Worm (Caenorhabditis elegans) whole organism, L2 larva: ENCODE measurements around the gene egl-15.

Experiments used
- C34F6.9 ChIP-seq: fragments of 150-350 bp; optimal IDR thresholded peaks from 2 replicates; lab custom pipeline; 2014; ENCODE audit warnings: missing biosample characterization, missing genetic modification characterization
- F13H6.1 ChIP-seq: sonication (generic microtip); optimal IDR thresholded peaks from 2 replicates; lab custom pipeline; 2016; ENCODE audit warnings: missing genetic modification characterization, missing compliant biosample characterization
- Y55F3AM.14 ChIP-seq: fragments of 200-800 bp; sonication (Bioruptor generic); optimal IDR thresholded peaks from 2 replicates; lab custom pipeline; 2018; ENCODE audit warnings: mild to moderate bottlenecking, missing genetic modification characterization, missing compliant biosample characterization
- alr-1 ChIP-seq: fragments of 150-350 bp; optimal IDR thresholded peaks from 2 replicates; lab custom pipeline; 2014; ENCODE audit warnings: missing biosample characterization, missing genetic modification characterization
- aly-2 ChIP-seq: fragments of 150-350 bp; optimal IDR thresholded peaks from 2 replicates; lab custom pipeline; 2014; ENCODE audit warnings: missing biosample characterization, missing genetic modification characterization
- blmp-1 ChIP-seq: sonication (generic microtip); optimal IDR thresholded peaks from 2 replicates; lab custom pipeline; 2017; ENCODE audit warnings: missing genetic modification characterization, mild to moderate bottlenecking, missing compliant biosample characterization, antibody characterized with exemption, moderate library complexity; ENCODE audit not compliant: insufficient read depth
- ceh-16 ChIP-seq: fragments of 150-350 bp; optimal IDR thresholded peaks from 2 replicates; lab custom pipeline; 2014; ENCODE audit warnings: missing biosample characterization, missing genetic modification characterization
- ceh-82 ChIP-seq: fragments of 150-350 bp; optimal IDR thresholded peaks from 2 replicates; lab custom pipeline; 2014; ENCODE audit warnings: missing biosample characterization, missing genetic modification characterization
- crh-2 ChIP-seq: sonication (generic microtip); optimal IDR thresholded peaks from 2 replicates; lab custom pipeline; 2017; ENCODE audit warnings: missing biosample characterization, missing genetic modification characterization
- dmd-4 ChIP-seq: sonication (generic microtip); optimal IDR thresholded peaks from 2 replicates; lab custom pipeline; 2017; ENCODE audit warnings: missing biosample characterization, missing genetic modification characterization
- elt-1 ChIP-seq: fragments of 150-350 bp; optimal IDR thresholded peaks from 2 replicates; lab custom pipeline; 2014; ENCODE audit warnings: missing biosample characterization, missing genetic modification characterization
- elt-3 ChIP-seq: sonication (generic microtip); optimal IDR thresholded peaks from 2 replicates; lab custom pipeline; 2017; ENCODE audit warnings: missing biosample characterization, missing genetic modification characterization
- fos-1 ChIP-seq: fragments of 150-350 bp; optimal IDR thresholded peaks from 2 replicates; lab custom pipeline; 2014; ENCODE audit warnings: missing biosample characterization, missing genetic modification characterization
- gmeb-1 ChIP-seq: fragments of 150-350 bp; optimal IDR thresholded peaks from 2 replicates; lab custom pipeline; 2014; ENCODE audit warnings: missing biosample characterization, missing genetic modification characterization
- lin-11 ChIP-seq: fragments of 150-350 bp; sonication (generic microtip); optimal IDR thresholded peaks from 2 replicates; lab custom pipeline; 2014; ENCODE audit warnings: missing biosample characterization, missing genetic modification characterization, inconsistent platforms, mixed read lengths
- lin-13 ChIP-seq: fragments of 150-350 bp; optimal IDR thresholded peaks from 2 replicates; lab custom pipeline; 2014; ENCODE audit warnings: missing biosample characterization, missing genetic modification reagents, missing genetic modification characterization
- lin-39 ChIP-seq: fragments of 150-350 bp; optimal IDR thresholded peaks from 2 replicates; lab custom pipeline; 2014; ENCODE audit warnings: missing biosample characterization, missing genetic modification reagents, missing genetic modification characterization
- mab-5 ChIP-seq: fragments of 150-350 bp; optimal IDR thresholded peaks from 2 replicates; lab custom pipeline; 2014; ENCODE audit warnings: missing biosample characterization, missing genetic modification characterization
- mbf-1 ChIP-seq: sonication (generic microtip); optimal IDR thresholded peaks from 2 replicates; lab custom pipeline; 2017; ENCODE audit warnings: missing biosample characterization, missing genetic modification characterization
- mdl-1 ChIP-seq, 2 experiments: fragments of 150-350 bp in 1 of 2; sonication (generic microtip) in 1 of 2; optimal IDR thresholded peaks; 2 replicates each; lab custom pipeline; 2017; ENCODE audit warnings: missing biosample characterization in 2 of 2, missing genetic modification characterization in 2 of 2
- nhr-10 ChIP-seq: sonication (generic microtip); optimal IDR thresholded peaks from 2 replicates; lab custom pipeline; 2017; ENCODE audit warnings: missing biosample characterization, missing genetic modification characterization
- nhr-12 ChIP-seq: fragments of 150-350 bp; optimal IDR thresholded peaks from 2 replicates; lab custom pipeline; 2014; ENCODE audit warnings: missing biosample characterization, missing genetic modification characterization
- nhr-129 ChIP-seq: fragments of 150-350 bp; optimal IDR thresholded peaks from 2 replicates; lab custom pipeline; 2014; ENCODE audit warnings: missing biosample characterization, missing genetic modification characterization
- nhr-21 ChIP-seq: fragments of 150-350 bp; optimal IDR thresholded peaks from 2 replicates; lab custom pipeline; 2014; ENCODE audit warnings: missing biosample characterization, missing genetic modification characterization
- nhr-23 ChIP-seq: fragments of 150-350 bp; optimal IDR thresholded peaks from 2 replicates; lab custom pipeline; 2014; ENCODE audit warnings: missing biosample characterization, missing genetic modification reagents, missing genetic modification characterization
- nhr-237 ChIP-seq: fragments of 150-350 bp; optimal IDR thresholded peaks from 2 replicates; lab custom pipeline; 2014; ENCODE audit warnings: missing biosample characterization, missing genetic modification characterization
- nhr-25 ChIP-seq: fragments of 150-350 bp; sonication (generic microtip); optimal IDR thresholded peaks from 3 replicates; lab custom pipeline; 2014; ENCODE audit warnings: missing biosample characterization, missing genetic modification characterization
- nhr-6 ChIP-seq: fragments of 150-350 bp; optimal IDR thresholded peaks from 2 replicates; lab custom pipeline; 2014; ENCODE audit warnings: missing biosample characterization, missing genetic modification characterization
- peb-1 ChIP-seq: fragments of 150-350 bp; optimal IDR thresholded peaks from 2 replicates; lab custom pipeline; 2014; ENCODE audit warnings: missing biosample characterization, missing genetic modification characterization
- sma-3 ChIP-seq: sonication (generic microtip); optimal IDR thresholded peaks from 2 replicates; lab custom pipeline; 2016; ENCODE audit warnings: missing genetic modification reagents, missing genetic modification characterization, missing compliant biosample characterization
- sma-9 ChIP-seq, 2 experiments: fragments of 150-350 bp in 1 of 2; sonication (generic microtip) in 1 of 2; optimal IDR thresholded peaks; 2 replicates each; lab custom pipeline; 2014 to 2016; ENCODE audit warnings: missing genetic modification characterization in 2 of 2, mild to moderate bottlenecking in 1 of 2, missing biosample characterization in 1 of 2, missing compliant biosample characterization in 1 of 2, missing genetic modification reagents in 1 of 2, moderate library complexity in 1 of 2
- snpc-4 ChIP-seq: fragments of 150-350 bp; optimal IDR thresholded peaks from 2 replicates; lab custom pipeline; 2014; ENCODE audit warnings: missing biosample characterization, missing genetic modification characterization
- unc-55 ChIP-seq: fragments of 150-350 bp; sonication (generic microtip); optimal IDR thresholded peaks from 3 replicates; lab custom pipeline; 2014; ENCODE audit warnings: missing biosample characterization, missing genetic modification reagents, missing genetic modification characterization
- unc-62 ChIP-seq: fragments of 150-350 bp; optimal IDR thresholded peaks from 2 replicates; lab custom pipeline; 2014; ENCODE audit warnings: missing biosample characterization, missing genetic modification reagents, missing genetic modification characterization
- ztf-1 ChIP-seq: fragments of 200-800 bp; sonication (Bioruptor generic); conservative IDR thresholded peaks from 2 replicates; pipeline ENCODE4 v1.3.6; 2022; ENCODE audit warnings: missing genetic modification characterization, missing compliant biosample characterization
- ztf-11 ChIP-seq: sonication (generic microtip); optimal IDR thresholded peaks from 2 replicates; lab custom pipeline; 2017; ENCODE audit warnings: missing biosample characterization, missing genetic modification characterization
- ztf-4 ChIP-seq: fragments of 150-350 bp; optimal IDR thresholded peaks from 2 replicates; lab custom pipeline; 2014; ENCODE audit warnings: missing biosample characterization, missing genetic modification characterization

The egl-15 gene

DNA sequence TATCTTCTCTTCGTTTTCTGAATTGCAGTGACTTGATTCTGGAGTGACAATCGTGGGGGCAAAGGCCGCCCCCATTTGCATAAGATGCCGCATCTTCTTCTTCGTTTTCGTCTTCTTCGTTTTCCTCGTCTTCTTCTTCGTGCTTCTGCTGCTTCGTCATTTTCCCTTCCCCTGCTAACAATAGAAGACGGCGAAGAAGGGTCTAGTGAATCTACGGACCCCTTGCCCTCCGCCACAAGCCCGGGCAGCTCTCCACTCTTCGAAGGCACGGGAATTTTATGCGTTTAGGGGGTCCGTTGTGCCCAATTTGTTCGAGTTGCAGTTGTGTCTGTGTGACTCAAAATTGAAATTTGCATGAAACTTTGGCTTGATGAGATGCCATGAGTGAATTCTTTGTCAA, 15.7 kb downstream of the egl-15 start:
- TF ChIP-seq F13H6.1 (tag; lab: Kevin White, UChicago) (no peak), crh-2 (tag; lab: Kevin White, UChicago) (no peak), sma-3 (GFP tag; lab: Kevin White, UChicago) (no peak), lin-39 (no peak), gmeb-1 (tag; lab: Kevin White, UChicago) (no peak), fos-1 (tag; lab: Kevin White, UChicago) (no peak), ztf-1 (no peak), mab-5 (tag; lab: Kevin White, UChicago) (no peak), aly-2 (tag; lab: Kevin White, UChicago) (no peak), nhr-12 (tag; lab: Kevin White, UChicago) (no peak), ztf-4 (tag; lab: Kevin White, UChicago) (no peak), ceh-16 (tag; lab: Kevin White, UChicago) (no peak), elt-3 (tag; lab: Kevin White, UChicago) (no peak), ztf-11 (tag; lab: Kevin White, UChicago) (no peak), lin-13 (no peak), nhr-21 (tag; lab: Kevin White, UChicago) (no peak), unc-62 (GFP tag; lab: Kevin White, UChicago) (no peak), lin-11 (tag; lab: Kevin White, UChicago) (no peak), nhr-237 (tag; lab: Kevin White, UChicago) (no peak)

DNA sequence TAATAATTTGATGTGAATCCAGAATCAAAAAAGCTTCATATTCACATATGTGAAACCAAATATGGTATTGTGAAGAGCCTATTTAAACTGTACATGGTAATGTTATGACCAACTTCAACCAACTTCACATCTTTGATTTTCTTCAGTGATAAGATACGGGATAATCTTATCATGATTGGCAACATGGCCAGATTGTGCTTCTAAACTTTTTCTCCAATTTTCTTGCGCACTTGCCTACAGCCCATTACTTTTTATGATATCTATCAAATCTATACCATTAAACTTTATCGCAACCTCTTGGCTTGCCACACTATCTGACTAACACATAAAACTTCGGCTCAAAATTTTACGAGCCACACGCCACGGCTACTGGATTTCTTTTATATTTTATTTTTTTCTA, 16.2 kb downstream of the egl-15 start:
- TF ChIP-seq unc-55 (GFP tag; lab: Kevin White, UChicago) (no peak), snpc-4 (tag; lab: Kevin White, UChicago) (no peak), lin-11 (tag; lab: Kevin White, UChicago) (no peak)

DNA sequence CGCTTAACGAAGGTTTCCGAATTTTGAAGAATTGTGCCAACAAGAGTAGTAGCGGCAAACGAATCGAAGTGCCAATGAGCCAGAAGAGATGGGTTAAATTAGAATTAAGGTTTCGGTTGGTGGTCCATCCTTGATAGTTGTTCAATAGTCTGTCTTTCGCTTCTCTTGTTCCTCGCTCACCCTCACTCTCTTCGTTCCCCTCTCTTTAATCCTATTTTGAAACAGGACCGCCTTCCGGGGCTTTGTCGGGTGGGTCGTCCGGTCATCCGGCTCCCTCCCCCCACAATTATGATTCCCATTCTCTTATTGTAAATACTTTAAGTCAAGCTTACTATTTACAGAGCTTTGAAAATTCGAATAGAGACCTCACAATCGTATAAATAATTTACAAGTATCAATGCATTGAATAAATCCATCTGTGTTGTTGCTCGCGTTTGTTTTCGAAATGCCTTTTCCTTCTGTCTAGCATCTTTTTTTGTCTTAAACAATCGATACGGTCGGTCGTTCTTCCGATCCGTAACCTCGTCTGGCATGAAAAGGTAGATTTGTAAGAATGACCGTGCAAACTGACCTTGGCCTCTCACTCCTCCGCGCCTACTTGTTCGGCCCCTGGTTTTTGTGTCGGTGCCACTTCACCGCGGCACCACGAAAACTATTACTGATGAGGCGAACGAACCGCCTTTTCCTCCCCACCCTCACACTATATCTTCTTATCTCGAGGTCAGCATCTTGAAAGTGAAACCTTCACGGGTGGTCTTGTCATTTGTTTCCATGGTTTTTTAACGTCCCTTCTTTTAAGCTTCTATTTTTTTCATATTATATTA, 17.1 kb downstream of the egl-15 start:
- TF ChIP-seq gmeb-1 (tag; lab: Kevin White, UChicago) (no peak), peb-1 (tag; lab: Kevin White, UChicago) (no peak), C34F6.9 (tag; lab: Kevin White, UChicago) (no peak), Y55F3AM.14 (GFP tag; lab: Kevin White, UChicago) (no peak), nhr-237 (tag; lab: Kevin White, UChicago) (no peak), sma-3 (GFP tag; lab: Kevin White, UChicago) (no peak), ztf-4 (tag; lab: Kevin White, UChicago) (no peak), blmp-1 (tag; lab: Kevin White, UChicago) (peak; percentile 63), elt-1 (no peak), sma-9 (GFP tag; optimal IDR thresholded peaks at IDR 0.05; lab: Kevin White, UChicago) (no peak), sma-9 (tag; optimal IDR thresholded peaks at IDR 0.05; lab: Kevin White, UChicago) (no peak), ceh-82 (tag; lab: Kevin White, UChicago) (no peak), elt-3 (tag; lab: Kevin White, UChicago) (no peak), mdl-1 (tag; optimal IDR thresholded peaks at IDR 0.05; lab: Kevin White, UChicago) (no peak), lin-13 (no peak), nhr-25 (tag; lab: Kevin White, UChicago) (peak; percentile 12), nhr-6 (tag; lab: Kevin White, UChicago) (no peak), ceh-16 (tag; lab: Kevin White, UChicago) (peak; percentile 64)
- TF ChIP-seq, all 48 proteins: peak for 3

DNA sequence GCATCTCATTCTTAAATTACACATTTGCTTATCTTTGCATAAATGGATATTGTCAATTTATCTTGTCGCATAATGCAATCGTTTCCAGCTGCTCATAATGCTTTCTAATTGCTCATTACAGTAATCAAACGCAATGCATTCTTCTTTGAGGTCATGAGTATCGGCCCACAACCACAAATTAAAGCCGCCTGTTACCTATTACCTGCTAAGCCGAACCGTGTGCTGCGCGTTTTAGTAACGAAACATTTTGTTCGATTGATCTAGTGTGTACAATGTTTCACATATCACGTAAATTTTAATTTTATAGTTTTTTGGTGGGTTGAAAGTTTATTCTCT, 17.7 kb downstream of the egl-15 start:
- no peak for TF ChIP-seq lin-39
- TF ChIP-seq unc-62 (GFP tag; lab: Kevin White, UChicago), result no peak
- no peak for TF ChIP-seq nhr-129
- TF ChIP-seq alr-1 (tag; lab: Kevin White, UChicago), result no peak
- TF ChIP-seq blmp-1 (tag; lab: Kevin White, UChicago), result no peak
- no peak for TF ChIP-seq sma-3 (GFP tag; lab: Kevin White, UChicago)
- TF ChIP-seq elt-3 (tag; lab: Kevin White, UChicago), result no peak
- TF ChIP-seq nhr-21 (tag; lab: Kevin White, UChicago), result no peak
- no peak for TF ChIP-seq nhr-10 (tag; lab: Kevin White, UChicago)
- TF ChIP-seq dmd-4 (tag; lab: Kevin White, UChicago), result no peak
- TF ChIP-seq unc-55 (GFP tag; lab: Kevin White, UChicago), result no peak
- TF ChIP-seq mbf-1, result no peak
- no peak for TF ChIP-seq lin-11 (tag; lab: Kevin White, UChicago)
- TF ChIP-seq nhr-23, result no peak
- TF ChIP-seq aly-2 (tag; lab: Kevin White, UChicago), result no peak
